Fruit fly (Drosophila melanogaster) whole organism, adult: ENCODE data around the gene wupA.

Experiments used
- CG11617 ChIP-seq: fragments of 200-800 bp; sonication (Bioruptor generic); optimal IDR thresholded peaks from 2 replicates; lab custom pipeline; 2017; ENCODE audit warnings: mild to moderate bottlenecking, missing biosample characterization, missing genetic modification reagents, missing genetic modification characterization
- CG14711 ChIP-seq: fragments of 200-800 bp; sonication (Bioruptor generic); optimal IDR thresholded peaks from 2 replicates; lab custom pipeline; 2018; ENCODE audit warnings: missing biosample characterization, mild to moderate bottlenecking, missing genetic modification characterization, moderate library complexity
- CG7101 ChIP-seq: fragments of 200-800 bp; sonication (Bioruptor generic); optimal IDR thresholded peaks from 2 replicates; lab custom pipeline; 2018; ENCODE audit warnings: missing biosample characterization, mild to moderate bottlenecking, missing genetic modification characterization, moderate library complexity
- Clk ChIP-seq: fragments of 200-800 bp; sonication (Bioruptor generic); optimal IDR thresholded peaks from 2 replicates; lab custom pipeline; 2017; ENCODE audit warnings: missing biosample characterization, missing genetic modification characterization
- Crg-1 ChIP-seq: fragments of 200-800 bp; sonication (Bioruptor generic); optimal IDR thresholded peaks from 2 replicates; lab custom pipeline; 2016; ENCODE audit warnings: missing biosample characterization, missing genetic modification characterization
- Hr96 ChIP-seq: fragments of 200-800 bp; sonication (Bioruptor generic); optimal IDR thresholded peaks from 2 replicates; lab custom pipeline; 2016; ENCODE audit warnings: missing biosample characterization, missing genetic modification characterization
- bab1 ChIP-seq: fragments of 200-800 bp; sonication (Bioruptor generic); optimal IDR thresholded peaks from 3 replicates; lab custom pipeline; 2019; ENCODE audit warnings: missing biosample characterization, mild to moderate bottlenecking, missing genetic modification characterization, moderate library complexity
- ovo ChIP-seq: fragments of 200-800 bp; sonication (Bioruptor generic); optimal IDR thresholded peaks from 2 replicates; lab custom pipeline; 2016; ENCODE audit warnings: missing biosample characterization, missing genetic modification characterization
- pad ChIP-seq: fragments of 200-800 bp; sonication (Bioruptor generic); optimal IDR thresholded peaks from 3 replicates; lab custom pipeline; 2017; ENCODE audit warnings: missing biosample characterization, missing genetic modification characterization, mild to moderate bottlenecking, moderate library complexity, missing genetic modification reagents
- tj ChIP-seq: fragments of 200-800 bp; sonication (Bioruptor generic); optimal IDR thresholded peaks from 3 replicates; lab custom pipeline; 2017; ENCODE audit warnings: missing biosample characterization, mild to moderate bottlenecking, missing genetic modification characterization, moderate library complexity
- toe ChIP-seq: fragments of 200-800 bp; sonication (Bioruptor generic); optimal IDR thresholded peaks from 2 replicates; lab custom pipeline; 2016; ENCODE audit warnings: missing biosample characterization, missing genetic modification characterization

dm6 chrX:18149292-18149691 is 32.6 kb upstream of the wupA start:
- TF ChIP-seq pad: no peak
- TF ChIP-seq ovo (GFP tag; lab: Kevin White, UChicago): no peak
- no peak for TF ChIP-seq Hr96 (GFP tag; lab: Kevin White, UChicago)
- no peak for TF ChIP-seq Clk (GFP tag; lab: Kevin White, UChicago)
- no peak for TF ChIP-seq toe (GFP tag; lab: Kevin White, UChicago)
- no peak for TF ChIP-seq Crg-1 (GFP tag; lab: Kevin White, UChicago)
- no peak for TF ChIP-seq CG14711 (tag; lab: Kevin White, UChicago)
- TF ChIP-seq bab1 (GFP tag; lab: Kevin White, UChicago): no peak
- no peak for TF ChIP-seq CG11617 (GFP tag; lab: Kevin White, UChicago)
- TF ChIP-seq tj (GFP tag; lab: Kevin White, UChicago): no peak
- no peak for TF ChIP-seq CG7101
